Worm (Caenorhabditis elegans) whole organism, early embryonic: ENCODE data around the gene ZC239.16.
"Not testable (repeated sequence)": the region's sequence is repeated elsewhere in the genome, so short reads cannot be mapped to it uniquely, and the experiment has no call there.

ENCODE experiments used
- F13C5.2 ChIP-seq: sonication (generic microtip); optimal IDR thresholded peaks from 2 replicates; lab custom pipeline; 2017; ENCODE audit warnings: mild to moderate bottlenecking, missing genetic modification characterization, inconsistent platforms, missing compliant biosample characterization
- aly-1 ChIP-seq: sonication (generic microtip); optimal IDR thresholded peaks from 2 replicates; lab custom pipeline; 2016; ENCODE audit warnings: missing genetic modification characterization, missing compliant biosample characterization
- ama-1 ChIP-seq: fragments of 150-350 bp; optimal IDR thresholded peaks from 2 replicates; lab custom pipeline; 2014
- ceh-13 ChIP-seq: fragments of 200-800 bp; sonication (Bioruptor generic); optimal IDR thresholded peaks from 2 replicates; lab custom pipeline; 2018; ENCODE audit warnings: mild to moderate bottlenecking, missing genetic modification characterization, missing compliant biosample characterization
- ceh-36 ChIP-seq: sonication (generic microtip); optimal IDR thresholded peaks from 2 replicates; lab custom pipeline; 2016; ENCODE audit warnings: missing genetic modification characterization, inconsistent platforms, missing compliant biosample characterization
- ets-7 ChIP-seq: sonication (generic microtip); optimal IDR thresholded peaks from 2 replicates; lab custom pipeline; 2016; ENCODE audit warnings: missing genotype, missing genetic modification characterization, missing compliant biosample characterization
- flt-1 ChIP-seq: fragments of 200-800 bp; sonication (Bioruptor generic); IDR thresholded peaks from 2 replicates; pipeline ENCODE4 v1.3.6; 2022; ENCODE audit warnings: missing genetic modification characterization, missing compliant biosample characterization
- pes-1 ChIP-seq: fragments of 200-800 bp; sonication (Bioruptor generic); IDR thresholded peaks from 2 replicates; pipeline ENCODE4 v1.3.6; 2022; ENCODE audit warnings: missing genetic modification reagents, missing genetic modification characterization, missing compliant biosample characterization
- sea-1 ChIP-seq: fragments of 200-800 bp; sonication (Bioruptor generic); conservative IDR thresholded peaks from 2 replicates; pipeline ENCODE4 v1.3.6; 2022; ENCODE audit warnings: missing genetic modification characterization, missing compliant biosample characterization
- tbx-11 ChIP-seq: fragments of 200-800 bp; sonication (Bioruptor generic); IDR thresholded peaks from 2 replicates; pipeline ENCODE4 v1.3.6; 2022; ENCODE audit warnings: missing genetic modification characterization, missing compliant biosample characterization

- not testable (repeated sequence) for TF ChIP-seq sea-1; ama-1 (lab: Kevin White, UChicago); aly-1 (tag; lab: Kevin White, UChicago); ceh-36 (tag; lab: Kevin White, UChicago); pes-1 (GFP tag; lab: Robert Waterston, UW); ets-7 (tag; lab: Kevin White, UChicago); F13C5.2 (tag; lab: Kevin White, UChicago); ceh-13 (GFP tag; lab: Kevin White, UChicago); flt-1 (GFP tag; lab: Robert Waterston, UW); tbx-11
Observed at ce11 chrII:3177663-3178062, 47.5 kb downstream of the ZC239.16 start, which contains the start of gene sri-40.
